Fruit fly (Drosophila melanogaster) whole organism, embryonic: Measurements from ENCODE around the gene ClC-c.

Source experiments
- Aef1 ChIP-seq: fragments of 200-800 bp; sonication (Bioruptor generic); IDR thresholded peaks from 3 replicates; pipeline ENCODE4 v1.3.6; 2022; ENCODE audit warnings: missing biosample characterization, missing genetic modification characterization
- CG11456 ChIP-seq: fragments of 200-800 bp; sonication (Bioruptor generic); IDR thresholded peaks from 3 replicates; pipeline ENCODE4 v1.3.6; 2022; ENCODE audit warnings: missing biosample characterization, missing genetic modification characterization
- CG11504 ChIP-seq: fragments of 200-800 bp; sonication (Bioruptor generic); optimal IDR thresholded peaks from 3 replicates; lab custom pipeline; 2019; ENCODE audit warnings: missing biosample characterization, mild to moderate bottlenecking, missing genetic modification characterization, moderate library complexity
- CG15011 ChIP-seq: fragments of 200-800 bp; sonication (Bioruptor generic); optimal IDR thresholded peaks from 3 replicates; lab custom pipeline; 2018; ENCODE audit warnings: missing biosample characterization, mild to moderate bottlenecking, missing genetic modification characterization
- CG16815 ChIP-seq: fragments of 200-800 bp; sonication (Bioruptor generic); optimal IDR thresholded peaks from 3 replicates; lab custom pipeline; 2017; ENCODE audit warnings: missing biosample characterization, mild to moderate bottlenecking, missing genetic modification characterization
- CG17186 ChIP-seq: fragments of 200-800 bp; sonication (Bioruptor generic); optimal IDR thresholded peaks from 3 replicates; lab custom pipeline; 2017; ENCODE audit warnings: missing biosample characterization, missing genetic modification reagents, missing genetic modification characterization
- CG18764 ChIP-seq: fragments of 200-800 bp; sonication (Bioruptor generic); optimal IDR thresholded peaks from 3 replicates; lab custom pipeline; 2016; ENCODE audit warnings: missing biosample characterization, missing genetic modification characterization
- CG2116 ChIP-seq: fragments of 200-800 bp; sonication (Bioruptor generic); optimal IDR thresholded peaks from 3 replicates; lab custom pipeline; 2018; ENCODE audit warnings: missing biosample characterization, mild to moderate bottlenecking, missing genetic modification characterization
- CG30403 ChIP-seq: fragments of 200-800 bp; sonication (Bioruptor generic); optimal IDR thresholded peaks from 3 replicates; lab custom pipeline; 2016; ENCODE audit warnings: missing biosample characterization, missing genetic modification characterization
- CG3163 ChIP-seq: fragments of 200-800 bp; sonication (Bioruptor generic); optimal IDR thresholded peaks from 3 replicates; lab custom pipeline; 2016; ENCODE audit warnings: missing biosample characterization, missing genetic modification characterization
- CG32532 ChIP-seq: fragments of 200-800 bp; sonication (Bioruptor generic); IDR thresholded peaks from 2 replicates; pipeline ENCODE4 v1.3.6; 2022; ENCODE audit warnings: missing biosample characterization, missing genetic modification characterization
- CG3847 ChIP-seq: fragments of 200-800 bp; sonication (Bioruptor generic); IDR thresholded peaks from 2 replicates; pipeline ENCODE4 v1.3.6; 2022; ENCODE audit warnings: missing biosample characterization, missing genetic modification characterization
- CG6791 ChIP-seq: fragments of 200-800 bp; sonication (Bioruptor generic); IDR thresholded peaks from 3 replicates; pipeline ENCODE4 v1.3.6; 2022; ENCODE audit warnings: missing biosample characterization, missing genetic modification characterization; ENCODE audit not compliant: partially characterized antibody
- CG7745 ChIP-seq: fragments of 200-800 bp; sonication (Bioruptor generic); optimal IDR thresholded peaks from 2 replicates; lab custom pipeline; 2018; ENCODE audit warnings: missing biosample characterization, mild to moderate bottlenecking, missing genetic modification characterization, moderate library complexity
- CG7839 ChIP-seq: fragments of 200-800 bp; sonication (Bioruptor generic); optimal IDR thresholded peaks from 3 replicates; lab custom pipeline; 2018; ENCODE audit warnings: missing biosample characterization, mild to moderate bottlenecking, missing genetic modification characterization, moderate library complexity
- CG8924 ChIP-seq: fragments of 200-800 bp; optimal IDR thresholded peaks from 3 replicates; lab custom pipeline; 2019; ENCODE audit warnings: missing biosample characterization, mild to moderate bottlenecking, missing genetic modification characterization, moderate library complexity
- CrebB ChIP-seq: fragments of 200-800 bp; sonication (Bioruptor generic); optimal IDR thresholded peaks from 3 replicates; lab custom pipeline; 2018; ENCODE audit warnings: missing biosample characterization, mild to moderate bottlenecking, missing genetic modification characterization
- Dip3 ChIP-seq: fragments of 200-800 bp; sonication (Bioruptor generic); optimal IDR thresholded peaks from 3 replicates; lab custom pipeline; 2016; ENCODE audit warnings: missing biosample characterization, missing genetic modification characterization
- Doc2 ChIP-seq: fragments of 200-800 bp; sonication (Bioruptor generic); IDR thresholded peaks from 2 replicates; pipeline ENCODE4 v1.3.6; 2022; ENCODE audit warnings: missing biosample characterization, missing genetic modification characterization
- Dp ChIP-seq: fragments of 200-800 bp; sonication (Bioruptor generic); optimal IDR thresholded peaks from 2 replicates; lab custom pipeline; 2018; ENCODE audit warnings: missing biosample characterization, mild to moderate bottlenecking, missing genetic modification characterization, moderate library complexity
- Drgx ChIP-seq: fragments of 200-800 bp; sonication (Bioruptor generic); IDR thresholded peaks from 2 replicates; pipeline ENCODE4 v1.3.6; 2022; ENCODE audit warnings: missing biosample characterization, missing genetic modification characterization
- HmgD ChIP-seq: fragments of 200-800 bp; sonication (Bioruptor generic); optimal IDR thresholded peaks from 3 replicates; lab custom pipeline; 2016; ENCODE audit warnings: missing biosample characterization, missing genetic modification characterization
- Hr39 ChIP-seq: fragments of >200 bp; optimal IDR thresholded peaks from 2 replicates; lab custom pipeline; 2017
- Kr ChIP-seq: fragments of 200-800 bp; sonication (Bioruptor generic); optimal IDR thresholded peaks from 2 replicates; lab custom pipeline; 2017; ENCODE audit warnings: missing biosample characterization, mild to moderate bottlenecking, missing genetic modification characterization
- MBD-R2 ChIP-seq: fragments of 200-800 bp; sonication (Bioruptor generic); IDR thresholded peaks from 2 replicates; pipeline ENCODE4 v1.3.6; 2022; ENCODE audit warnings: missing biosample characterization, missing genetic modification characterization
- Mad ChIP-seq: fragments of 200-800 bp; sonication (Bioruptor generic); optimal IDR thresholded peaks from 2 replicates; lab custom pipeline; 2016; ENCODE audit warnings: missing biosample characterization, missing genetic modification characterization
- Rx ChIP-seq: fragments of 200-800 bp; sonication (Bioruptor generic); IDR thresholded peaks from 2 replicates; pipeline ENCODE4 v1.3.6; 2022; ENCODE audit warnings: missing biosample characterization, missing genetic modification characterization
- Side ChIP-seq: fragments of 200-800 bp; sonication (Bioruptor generic); optimal IDR thresholded peaks from 2 replicates; lab custom pipeline; 2016; ENCODE audit warnings: missing biosample characterization, missing genetic modification characterization
- Sin3A ChIP-seq: fragments of >200 bp; optimal IDR thresholded peaks from 2 replicates; lab custom pipeline; 2018
- Stat92E ChIP-seq, 3 experiments: fragments of >200 bp in 2 of 3; fragments of 200-800 bp in 1 of 3; sonication (Bioruptor generic) in 1 of 3; optimal IDR thresholded peaks; 2 replicates each; lab custom pipeline; 2017 to 2019; ENCODE audit warnings: missing biosample characterization in 3 of 3, missing genetic modification characterization in 3 of 3, mild to moderate bottlenecking in 1 of 3, moderate library complexity in 1 of 3
- Vsx1 ChIP-seq: fragments of 200-800 bp; sonication (Bioruptor generic); optimal IDR thresholded peaks from 2 replicates; lab custom pipeline; 2017; ENCODE audit warnings: missing biosample characterization, mild to moderate bottlenecking, missing genetic modification characterization, missing genetic modification reagents
- amos ChIP-seq: fragments of 200-800 bp; sonication (Bioruptor generic); IDR thresholded peaks from 2 replicates; pipeline ENCODE4 v1.3.6; 2022; ENCODE audit warnings: missing biosample characterization, missing genetic modification characterization; ENCODE audit not compliant: partially characterized antibody
- chinmo ChIP-seq: fragments of 200-800 bp; sonication (Bioruptor generic); IDR thresholded peaks from 4 replicates; pipeline ENCODE4 v1.3.6; 2022; ENCODE audit warnings: missing biosample characterization, missing genetic modification characterization; ENCODE audit not compliant: partially characterized antibody
- ci ChIP-seq: fragments of 200-800 bp; sonication (Bioruptor generic); IDR thresholded peaks from 3 replicates; pipeline ENCODE4 v1.3.6; 2022; ENCODE audit warnings: missing biosample characterization, missing genetic modification characterization
- en ChIP-seq: fragments of 200-800 bp; sonication (Bioruptor generic); optimal IDR thresholded peaks from 2 replicates; lab custom pipeline; 2016; ENCODE audit warnings: missing biosample characterization, missing genetic modification characterization
- hkb ChIP-seq, 2 experiments: fragments of 200-800 bp in 1 of 2; fragments of >200 bp in 1 of 2; sonication (Bioruptor generic) in 1 of 2; IDR thresholded peaks in 1 of 2; optimal IDR thresholded peaks in 1 of 2; 2 replicates each; pipeline versions ENCODE4 v1.3.6 to Lab custom; 2017 to 2022; ENCODE audit warnings: missing biosample characterization in 1 of 2, missing genetic modification characterization in 1 of 2
- ken ChIP-seq: fragments of 200-800 bp; sonication (Bioruptor generic); IDR thresholded peaks from 3 replicates; pipeline ENCODE4 v1.3.6; 2022; ENCODE audit warnings: missing biosample characterization, missing genetic modification characterization
- mirr ChIP-seq: fragments of 200-800 bp; sonication (Bioruptor generic); optimal IDR thresholded peaks from 3 replicates; lab custom pipeline; 2018; ENCODE audit warnings: missing biosample characterization, mild to moderate bottlenecking, missing genetic modification characterization
- nau ChIP-seq: fragments of 200-800 bp; sonication (Bioruptor generic); optimal IDR thresholded peaks from 3 replicates; lab custom pipeline; 2017; ENCODE audit warnings: missing biosample characterization, mild to moderate bottlenecking, missing genetic modification characterization, missing genetic modification reagents
- nerfin-1 ChIP-seq: fragments of 200-800 bp; sonication (Bioruptor generic); optimal IDR thresholded peaks from 3 replicates; lab custom pipeline; 2019; ENCODE audit warnings: missing biosample characterization, mild to moderate bottlenecking, missing genetic modification characterization, moderate library complexity
- otp ChIP-seq: fragments of 200-800 bp; sonication (Bioruptor generic); IDR thresholded peaks from 3 replicates; pipeline ENCODE4, ENCODE4 v1.3.6; 2022; ENCODE audit warnings: missing biosample characterization, missing genetic modification characterization
- pan ChIP-seq, 4 experiments: fragments of >200 bp in 3 of 4; fragments of 200-800 bp in 1 of 4; sonication (Bioruptor generic) in 1 of 4; optimal IDR thresholded peaks in 3 of 4; IDR thresholded peaks in 1 of 4; 2 replicates each; pipeline versions ENCODE4 v1.3.6 to Lab custom; 2017 to 2022; ENCODE audit warnings: missing biosample characterization in 2 of 4, missing genetic modification characterization in 2 of 4, mixed read lengths in 1 of 4
- pnt ChIP-seq: fragments of 200-800 bp; sonication (Bioruptor generic); optimal IDR thresholded peaks from 3 replicates; lab custom pipeline; 2016; ENCODE audit warnings: missing biosample characterization, missing genetic modification characterization
- sim ChIP-seq: fragments of 200-800 bp; sonication (Bioruptor generic); IDR thresholded peaks from 2 replicates; pipeline ENCODE4 v1.3.6; 2022; ENCODE audit warnings: missing biosample characterization, missing genetic modification characterization
- sima ChIP-seq: fragments of 200-800 bp; sonication (Bioruptor generic); optimal IDR thresholded peaks from 2 replicates; lab custom pipeline; 2016; ENCODE audit warnings: missing biosample characterization, missing genetic modification characterization
- tgo ChIP-seq: fragments of 200-800 bp; sonication (Bioruptor generic); IDR thresholded peaks from 3 replicates; pipeline ENCODE4 v1.3.6; 2022; ENCODE audit warnings: missing biosample characterization, missing genetic modification characterization
- vvl ChIP-seq: fragments of 200-800 bp; sonication (Bioruptor generic); IDR thresholded peaks from 2 replicates; pipeline ENCODE4 v1.3.6; 2022; ENCODE audit warnings: missing biosample characterization, missing genetic modification characterization
- zen2 ChIP-seq: fragments of 200-800 bp; sonication (Bioruptor generic); IDR thresholded peaks from 3 replicates; pipeline ENCODE4 v1.3.6; 2022; ENCODE audit warnings: missing biosample characterization, missing genetic modification characterization; ENCODE audit not compliant: partially characterized antibody

The ClC-c gene

DNA sequence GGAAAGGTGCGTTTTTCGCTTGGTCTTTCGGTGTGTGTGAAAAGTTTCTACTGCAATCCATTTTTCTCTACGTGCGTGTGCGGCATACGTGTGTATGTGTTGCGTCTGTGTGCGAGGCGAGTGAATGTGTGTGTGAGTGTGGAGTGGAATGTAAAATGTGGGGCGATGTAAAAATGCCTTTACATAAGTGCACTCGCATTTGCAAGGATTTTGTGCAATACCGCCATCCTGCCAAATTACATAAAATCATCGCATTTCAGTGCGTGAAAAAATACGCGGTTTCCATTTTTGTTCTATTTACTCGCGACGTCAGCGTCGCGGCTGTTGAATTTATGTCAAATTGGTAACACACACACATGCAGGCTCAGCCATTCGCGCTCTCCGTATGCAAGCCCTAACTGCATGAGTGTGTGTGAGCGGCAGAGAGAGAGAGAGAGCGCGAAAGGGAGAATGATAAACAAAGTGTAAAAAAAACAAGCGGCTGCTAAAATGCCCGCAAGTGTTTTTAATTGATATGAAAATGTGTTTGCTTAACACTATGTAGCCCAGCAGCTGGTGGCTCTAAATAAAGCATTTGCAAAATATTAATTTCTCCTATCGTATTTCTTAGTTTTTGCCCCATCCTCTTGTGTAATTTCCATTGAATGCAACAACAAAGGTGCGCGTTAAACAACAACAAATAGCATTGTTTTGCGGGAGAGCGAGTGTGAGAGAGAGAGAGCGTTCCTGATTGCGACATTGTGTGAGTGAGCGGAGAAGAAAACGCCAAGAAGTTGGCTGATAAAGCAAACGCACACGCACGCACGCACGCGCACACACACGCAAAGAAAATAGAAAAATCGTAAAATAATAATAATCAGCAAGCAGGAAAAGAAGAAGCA is 37.9 kb upstream of the ClC-c start (continued):
- no peak for TF ChIP-seq CG3163
- peak; percentile 11 for TF ChIP-seq Sin3A (lab: Kevin White, UChicago)
- TF ChIP-seq Vsx1 (GFP tag; lab: Kevin White, UChicago) = peak; percentile 26
- TF ChIP-seq tgo = no peak
- no peak for TF ChIP-seq Side (GFP tag; lab: Kevin White, UChicago)
- TF ChIP-seq zen2 (GFP tag; lab: Robert Waterston, UW) = no peak
- TF ChIP-seq CG11504 = no peak
- TF ChIP-seq vvl (GFP tag; lab: Robert Waterston, UW) = no peak
- TF ChIP-seq amos (GFP tag; lab: Robert Waterston, UW) = no peak
- TF ChIP-seq CG7745 (tag; lab: Kevin White, UChicago) = no peak
- TF ChIP-seq Dp (GFP tag; lab: Kevin White, UChicago) = no peak
- TF ChIP-seq CG3847 (GFP tag; lab: Robert Waterston, UW) = no peak
- no peak for TF ChIP-seq CG17186 (GFP tag; lab: Kevin White, UChicago)
- peak; percentile 41 for TF ChIP-seq nau
- TF ChIP-seq HmgD (GFP tag; lab: Kevin White, UChicago) = no peak
- peak in 1 of 3 experiments; percentile 91 for TF ChIP-seq Stat92E (GFP tag; optimal IDR thresholded peaks at IDR 0.05; lab: Kevin White, UChicago)
- TF ChIP-seq Drgx (GFP tag; lab: Robert Waterston, UW) = peak; percentile 22; the same call in 1 of the 2 replicates
- TF ChIP-seq Kr (GFP tag; lab: Kevin White, UChicago) = no peak
- peak; percentile 47; the same call in 2 of the 3 replicates for TF ChIP-seq ci (GFP tag; lab: Robert Waterston, UW)
- TF ChIP-seq Mad = no peak
- peak; percentile 32; the same call in 2 of the 3 replicates for TF ChIP-seq Aef1
- TF ChIP-seq CG15011 (GFP tag; lab: Kevin White, UChicago) = peak; percentile 1
- TF ChIP-seq CG6791 = no peak
- TF ChIP-seq pan (optimal IDR thresholded peaks at IDR 0.05; lab: Kevin White, UChicago) = no peak
- peak in 1 of 2 experiments; percentile 59 for TF ChIP-seq pan (GFP tag; optimal IDR thresholded peaks at IDR 0.05 in 1 of 2, IDR thresholded peaks at IDR 0.05 in 1 of 2)
- TF ChIP-seq mirr = no peak
- TF ChIP-seq Doc2 (GFP tag; lab: Robert Waterston, UW) = no peak
- no peak for TF ChIP-seq sim
- TF ChIP-seq CG16815 (GFP tag; lab: Kevin White, UChicago) = no peak
- TF ChIP-seq sima (GFP tag; lab: Kevin White, UChicago) = no peak
- no peak for TF ChIP-seq Rx (GFP tag; lab: Robert Waterston, UW)
- TF ChIP-seq CG11456 (GFP tag; lab: Robert Waterston, UW) = no peak
- TF ChIP-seq CrebB (tag; lab: Kevin White, UChicago) = peak; percentile 9
- TF ChIP-seq otp (GFP tag; lab: Robert Waterston, UW) = no peak
- peak; percentile 70; the same call in 3 of the 4 replicates for TF ChIP-seq chinmo (GFP tag; lab: Robert Waterston, UW)
- no peak for TF ChIP-seq Dip3 (GFP tag; lab: Kevin White, UChicago)
- TF ChIP-seq ken (GFP tag; lab: Robert Waterston, UW) = no peak
- no peak for TF ChIP-seq MBD-R2 (GFP tag; lab: Robert Waterston, UW)
- TF ChIP-seq pnt = no peak
- peak; percentile 97 for TF ChIP-seq nerfin-1 (tag; lab: Kevin White, UChicago)
- no peak for TF ChIP-seq CG18764 (GFP tag; lab: Kevin White, UChicago)
- peak; percentile 44 for TF ChIP-seq CG8924 (tag; lab: Kevin White, UChicago)
- no peak for TF ChIP-seq hkb (optimal IDR thresholded peaks at IDR 0.05; lab: Kevin White, UChicago)
- 0 out of 2 replicates have a peak, but pooled peaks have one; percentile 4 for TF ChIP-seq hkb (GFP tag; IDR thresholded peaks at IDR 0.05; lab: Robert Waterston, UW)
- no peak for TF ChIP-seq CG30403
- TF ChIP-seq CG7839 = no peak
- peak; percentile 95 for TF ChIP-seq Hr39 (lab: Kevin White, UChicago)
- TF ChIP-seq en = no peak
- TF ChIP-seq CG32532 (GFP tag; lab: Robert Waterston, UW) = no peak
- no peak for TF ChIP-seq CG2116 (GFP tag; lab: Kevin White, UChicago)
